Worm (Caenorhabditis elegans) whole organism, young adult: ENCODE data around the gene cyp-33C11.

Source experiments
- B0035.1 ChIP-seq: sonication (generic microtip); optimal IDR thresholded peaks from 2 replicates; lab custom pipeline; 2016; ENCODE audit warnings: missing genetic modification characterization, mild to moderate bottlenecking, missing compliant biosample characterization, missing genotype, missing genetic modification reagents
- F23B12.7 ChIP-seq: sonication (generic microtip); optimal IDR thresholded peaks from 2 replicates; lab custom pipeline; 2017; ENCODE audit warnings: missing genetic modification characterization, mild to moderate bottlenecking, missing compliant biosample characterization, antibody characterized with exemption, moderate library complexity; ENCODE audit not compliant: insufficient read depth
- attf-6 ChIP-seq: fragments of 200-800 bp; sonication (Bioruptor generic); IDR thresholded peaks from 2 replicates; pipeline ENCODE4 v1.3.6; 2022; ENCODE audit warnings: missing genetic modification reagents, missing genetic modification characterization, missing compliant biosample characterization
- die-1 ChIP-seq: sonication (generic microtip); optimal IDR thresholded peaks from 2 replicates; lab custom pipeline; 2016; ENCODE audit warnings: missing genotype, mild to moderate bottlenecking, missing genetic modification characterization, missing compliant biosample characterization
- gei-17 ChIP-seq: fragments of 200-800 bp; sonication (Bioruptor generic); optimal IDR thresholded peaks from 2 replicates; lab custom pipeline; 2018; ENCODE audit warnings: mild to moderate bottlenecking, missing genetic modification characterization, missing compliant biosample characterization
- lsy-27 ChIP-seq: sonication (generic microtip); optimal IDR thresholded peaks from 2 replicates; lab custom pipeline; 2017; ENCODE audit warnings: missing genetic modification characterization, mild to moderate bottlenecking, missing compliant biosample characterization, antibody characterized with exemption, missing genotype, borderline replicate concordance; ENCODE audit not compliant: insufficient read depth
- pbrm-1 ChIP-seq: fragments of 200-800 bp; sonication (Bioruptor generic); IDR thresholded peaks from 2 replicates; pipeline ENCODE4 v1.3.6; 2022; ENCODE audit warnings: missing genetic modification reagents, missing genetic modification characterization, missing compliant biosample characterization
- pha-4 ChIP-seq: fragments of 150-350 bp; sonication (generic microtip); optimal IDR thresholded peaks from 2 replicates; lab custom pipeline; 2014; ENCODE audit warnings: missing biosample characterization, missing genetic modification reagents, missing genetic modification characterization
- rcor-1 ChIP-seq: fragments of 200-800 bp; sonication (Bioruptor generic); IDR thresholded peaks from 2 replicates; pipeline ENCODE4 v1.3.6; 2022; ENCODE audit warnings: missing genetic modification reagents, missing genetic modification characterization, missing compliant biosample characterization
- rec-8 ChIP-seq, 2 experiments: sonication (generic microtip); optimal IDR thresholded peaks; 2 replicates each; lab custom pipeline; 2016; ENCODE audit warnings: mild to moderate bottlenecking in 2 of 2, missing genetic modification characterization in 2 of 2, missing genetic modification reagents in 2 of 2, missing genotype in 2 of 2, missing biosample characterization in 1 of 2, missing compliant biosample characterization in 1 of 2, moderate library complexity in 1 of 2
- tbx-9 ChIP-seq: sonication (generic microtip); optimal IDR thresholded peaks from 2 replicates; lab custom pipeline; 2016; ENCODE audit warnings: borderline replicate concordance, missing genetic modification characterization, inconsistent platforms, missing compliant biosample characterization
- unc-62 ChIP-seq: fragments of 150-350 bp; optimal IDR thresholded peaks from 2 replicates; lab custom pipeline; 2014; ENCODE audit warnings: missing biosample characterization, missing genetic modification reagents, missing genetic modification characterization
- ztf-18 ChIP-seq: sonication (generic microtip); optimal IDR thresholded peaks from 2 replicates; lab custom pipeline; 2016; ENCODE audit warnings: missing genotype, mild to moderate bottlenecking, missing genetic modification characterization, missing compliant biosample characterization

- TF ChIP-seq B0035.1 (no peak), ztf-18 (tag; lab: Kevin White, UChicago) (no peak), unc-62 (no peak), lsy-27 (tag; lab: Kevin White, UChicago) (no peak), rec-8 (tag; optimal IDR thresholded peaks at IDR 0.05; lab: Kevin White, UChicago) (no peak), die-1 (tag; lab: Kevin White, UChicago) (no peak), pbrm-1 (no peak), attf-6 (GFP tag; lab: Robert Waterston, UW) (no peak), gei-17 (GFP tag; lab: Kevin White, UChicago) (no peak), pha-4 (tag; lab: Kevin White, UChicago) (no peak), rcor-1 (GFP tag; lab: Robert Waterston, UW) (no peak), tbx-9 (tag; lab: Kevin White, UChicago) (no peak), F23B12.7 (tag; lab: Kevin White, UChicago) (no peak)
Measured at ce11 chrV:730216-730615, 17.4 kb upstream of the cyp-33C11 start.
